Worm (Caenorhabditis elegans): Measurements from ENCODE around the gene ubc-6.

The ubc-6 gene

ce11 chrII:7478487-7479234, at the start of gene ubc-6, which contains the start of gene aka-1:
Gene ubc-6 (plus strand): TSS chrII:7479187.
Gene aka-1 (minus strand): TSS chrII:7478537.
- TF ChIP-seq nhr-237 (tag; optimal IDR thresholded peaks at IDR 0.05), result no peak
- no peak for TF ChIP-seq lin-32 (GFP tag; optimal IDR thresholded peaks at IDR 0.05)
- TF ChIP-seq tbx-8 (GFP tag; optimal IDR thresholded peaks at IDR 0.05), result no peak
- TF ChIP-seq nhr-28 (tag; optimal IDR thresholded peaks at IDR 0.05), result no peak
- TF ChIP-seq nhr-12 (tag; optimal IDR thresholded peaks at IDR 0.05), result no peak
- TF ChIP-seq mab-5 (tag; optimal IDR thresholded peaks at IDR 0.05), result no peak
- no peak for TF ChIP-seq zip-8 (tag; optimal IDR thresholded peaks at IDR 0.05)
- no peak for TF ChIP-seq ceh-43 (GFP tag; optimal IDR thresholded peaks at IDR 0.05)
- TF ChIP-seq ztf-11 (tag; optimal IDR thresholded peaks at IDR 0.05), result no peak
- TF ChIP-seq unc-120 (tag; optimal IDR thresholded peaks at IDR 0.05; ENCODE audit: poor library complexity, severe bottlenecking), result peak; percentile 51
- no peak for TF ChIP-seq ceh-39 (tag; optimal IDR thresholded peaks at IDR 0.05)
- TF ChIP-seq sem-2 (GFP tag; optimal IDR thresholded peaks at IDR 0.05), result no peak
- TF ChIP-seq sptf-1 (tag; optimal IDR thresholded peaks at IDR 0.05), result peak; percentile 62
- no peak for TF ChIP-seq nhr-76 (tag; optimal IDR thresholded peaks at IDR 0.05)
- TF ChIP-seq pha-4 (tag; optimal IDR thresholded peaks at IDR 0.05), result no peak
- TF ChIP-seq snpc-4 (tag; optimal IDR thresholded peaks at IDR 0.05), result no peak
- TF ChIP-seq mls-2 (tag; optimal IDR thresholded peaks at IDR 0.05), result peak; percentile 22
- TF ChIP-seq M03D4.4 (tag; optimal IDR thresholded peaks at IDR 0.05), result peak; percentile 29
- TF ChIP-seq ces-1 (GFP tag; optimal IDR thresholded peaks at IDR 0.05), result peak; percentile 65
- TF ChIP-seq bed-3 (GFP tag; optimal IDR thresholded peaks at IDR 0.05), result no peak
- no peak for TF ChIP-seq unc-62 (GFP tag; optimal IDR thresholded peaks at IDR 0.05)
- TF ChIP-seq mep-1 (tag; optimal IDR thresholded peaks at IDR 0.05), result peak; percentile 57
- TF ChIP-seq flh-1 (GFP tag; optimal IDR thresholded peaks at IDR 0.05), result no peak
- TF ChIP-seq lin-13 (tag; optimal IDR thresholded peaks at IDR 0.05), result peak; percentile 58
- no peak for TF ChIP-seq cnd-1 (tag; optimal IDR thresholded peaks at IDR 0.05)
- TF ChIP-seq ceh-83 (GFP tag; optimal IDR thresholded peaks at IDR 0.05), result no peak
- no peak for TF ChIP-seq unc-39 (tag; optimal IDR thresholded peaks at IDR 0.05)
- TF ChIP-seq nhr-2 (tag; optimal IDR thresholded peaks at IDR 0.05), result no peak
- TF ChIP-seq elt-1 (tag; optimal IDR thresholded peaks at IDR 0.05; ENCODE audit: borderline replicate concordance, insufficient read depth), result no peak
- peak; percentile 16 for TF ChIP-seq ham-2 (GFP tag; optimal IDR thresholded peaks at IDR 0.05)
- TF ChIP-seq drap-1 (GFP tag; optimal IDR thresholded peaks at IDR 0.05), result peak; percentile 40
- no peak for TF ChIP-seq blmp-1 (tag; optimal IDR thresholded peaks at IDR 0.05)
- TF ChIP-seq hlh-1 (tag; optimal IDR thresholded peaks at IDR 0.05), result no peak
- TF ChIP-seq elt-3 (tag; optimal IDR thresholded peaks at IDR 0.05), result no peak
- TF ChIP-seq lsy-2 (tag; optimal IDR thresholded peaks at IDR 0.05), result peak; percentile 63

DNA sequence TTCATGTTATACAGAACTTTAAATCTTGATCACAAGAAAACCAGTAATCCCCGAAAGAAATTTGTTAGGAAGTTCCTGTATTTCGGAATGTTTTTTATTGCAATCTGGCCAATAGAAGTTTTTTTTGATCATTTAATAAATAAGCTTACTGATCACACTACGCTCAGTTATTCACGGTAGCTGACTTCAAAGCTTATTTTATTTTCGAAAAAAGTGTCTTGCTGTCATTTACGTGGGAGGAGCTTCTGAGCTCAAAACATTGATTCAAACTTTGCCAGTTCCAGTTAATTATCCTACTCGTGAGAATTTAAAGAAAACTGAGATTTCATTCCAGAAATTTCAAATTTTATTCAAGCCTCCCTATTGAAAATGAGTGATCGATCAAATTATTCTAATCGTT, 46.7 kb upstream of the ubc-6 start, which contains the start of gene srd-54:
Gene srd-54, plus strand, starts transcription at position 301 of the 400 bp plus-strand sequence.
- TF ChIP-seq mls-2 (tag; optimal IDR thresholded peaks at IDR 0.05) (no peak), drap-1 (GFP tag; optimal IDR thresholded peaks at IDR 0.05) (no peak), lin-13 (tag; optimal IDR thresholded peaks at IDR 0.05) (no peak), tbx-8 (GFP tag; optimal IDR thresholded peaks at IDR 0.05) (no peak), mab-5 (tag; optimal IDR thresholded peaks at IDR 0.05) (no peak), nhr-76 (tag; optimal IDR thresholded peaks at IDR 0.05) (no peak), lin-32 (GFP tag; optimal IDR thresholded peaks at IDR 0.05) (no peak), nhr-237 (tag; optimal IDR thresholded peaks at IDR 0.05) (no peak), bed-3 (GFP tag; optimal IDR thresholded peaks at IDR 0.05) (no peak), ceh-83 (GFP tag; optimal IDR thresholded peaks at IDR 0.05) (no peak), flh-1 (GFP tag; optimal IDR thresholded peaks at IDR 0.05) (no peak), nhr-28 (tag; optimal IDR thresholded peaks at IDR 0.05) (no peak), ham-2 (GFP tag; optimal IDR thresholded peaks at IDR 0.05) (no peak), blmp-1 (tag; optimal IDR thresholded peaks at IDR 0.05) (no peak), zip-8 (tag; optimal IDR thresholded peaks at IDR 0.05) (no peak), elt-3 (tag; optimal IDR thresholded peaks at IDR 0.05) (no peak), pha-4 (tag; optimal IDR thresholded peaks at IDR 0.05) (no peak), unc-120 (tag; optimal IDR thresholded peaks at IDR 0.05; ENCODE audit: poor library complexity, severe bottlenecking) (no peak), mep-1 (tag; optimal IDR thresholded peaks at IDR 0.05) (no peak), M03D4.4 (tag; optimal IDR thresholded peaks at IDR 0.05) (no peak)

DNA sequence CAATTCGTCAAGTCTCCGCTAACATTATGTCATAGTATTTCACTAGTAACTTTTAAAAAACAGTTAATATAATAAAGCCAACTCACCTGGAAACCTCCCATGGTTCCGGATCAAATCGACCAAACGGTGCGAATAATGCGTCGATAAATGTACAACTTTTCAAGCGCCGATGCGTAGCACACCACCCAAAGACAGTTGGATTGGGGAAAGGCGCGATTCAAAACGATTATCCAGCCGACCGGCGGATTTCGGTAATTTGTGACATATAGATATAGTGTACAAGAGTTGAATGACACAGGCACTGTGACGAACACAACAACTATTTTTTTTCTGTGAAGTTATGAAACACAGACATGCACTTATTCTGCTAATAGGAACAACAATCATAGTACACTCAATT, 44.8 kb upstream of the ubc-6 start, which contains the start of gene kcc-3:
Gene kcc-3, minus strand, starts transcription at position 101 of the 400 bp plus-strand sequence.
- TF ChIP-seq mab-5 (tag; optimal IDR thresholded peaks at IDR 0.05), result no peak
- no peak for TF ChIP-seq nhr-2 (tag; optimal IDR thresholded peaks at IDR 0.05)
- TF ChIP-seq zip-8 (tag; optimal IDR thresholded peaks at IDR 0.05), result no peak
- TF ChIP-seq nhr-76 (tag; optimal IDR thresholded peaks at IDR 0.05), result no peak
- TF ChIP-seq cnd-1 (tag; optimal IDR thresholded peaks at IDR 0.05), result no peak
- no peak for TF ChIP-seq elt-1 (tag; optimal IDR thresholded peaks at IDR 0.05; ENCODE audit: borderline replicate concordance, insufficient read depth)
- no peak for TF ChIP-seq tbx-8 (GFP tag; optimal IDR thresholded peaks at IDR 0.05)
- TF ChIP-seq unc-120 (tag; optimal IDR thresholded peaks at IDR 0.05; ENCODE audit: poor library complexity, severe bottlenecking), result no peak
- no peak for TF ChIP-seq ceh-83 (GFP tag; optimal IDR thresholded peaks at IDR 0.05)
- TF ChIP-seq drap-1 (GFP tag; optimal IDR thresholded peaks at IDR 0.05), result no peak
- TF ChIP-seq mls-2 (tag; optimal IDR thresholded peaks at IDR 0.05), result no peak
- TF ChIP-seq lin-32 (GFP tag; optimal IDR thresholded peaks at IDR 0.05), result no peak
- no peak for TF ChIP-seq hlh-1 (tag; optimal IDR thresholded peaks at IDR 0.05)
- TF ChIP-seq sem-2 (GFP tag; optimal IDR thresholded peaks at IDR 0.05), result no peak
- no peak for TF ChIP-seq blmp-1 (tag; optimal IDR thresholded peaks at IDR 0.05)
- no peak for TF ChIP-seq mep-1 (tag; optimal IDR thresholded peaks at IDR 0.05)
- no peak for TF ChIP-seq unc-62 (GFP tag; optimal IDR thresholded peaks at IDR 0.05)
- TF ChIP-seq flh-1 (GFP tag; optimal IDR thresholded peaks at IDR 0.05), result no peak
- no peak for TF ChIP-seq nhr-237 (tag; optimal IDR thresholded peaks at IDR 0.05)
